Fruit fly (Drosophila melanogaster) whole organism, embryonic: ENCODE results near the gene CG32354.

ENCODE experiments used
- ATbp ChIP-seq: fragments of 200-800 bp; sonication (Bioruptor generic); optimal IDR thresholded peaks from 2 replicates; lab custom pipeline; 2017; ENCODE audit warnings: missing biosample characterization, mild to moderate bottlenecking, missing genetic modification characterization, missing genetic modification reagents
- Abd-B ChIP-seq: fragments of 200-800 bp; sonication (Bioruptor generic); optimal IDR thresholded peaks from 2 replicates; lab custom pipeline; 2018; ENCODE audit warnings: missing biosample characterization, mild to moderate bottlenecking, missing genetic modification characterization, moderate library complexity
- Atf-2 ChIP-seq: fragments of 200-800 bp; sonication (Bioruptor generic); optimal IDR thresholded peaks from 2 replicates; lab custom pipeline; 2016; ENCODE audit warnings: missing biosample characterization, missing genetic modification characterization
- CG10366 ChIP-seq: fragments of 200-800 bp; sonication (Bioruptor generic); IDR thresholded peaks from 2 replicates; pipeline ENCODE4 v1.3.6; 2022; ENCODE audit warnings: missing biosample characterization, missing genetic modification characterization
- CG14050 ChIP-seq: fragments of 200-800 bp; sonication (Bioruptor generic); IDR thresholded peaks from 3 replicates; pipeline ENCODE4 v1.3.6; 2022; ENCODE audit warnings: missing biosample characterization, missing genetic modification characterization
- CG15011 ChIP-seq: fragments of 200-800 bp; sonication (Bioruptor generic); optimal IDR thresholded peaks from 3 replicates; lab custom pipeline; 2018; ENCODE audit warnings: missing biosample characterization, mild to moderate bottlenecking, missing genetic modification characterization
- CG15073 ChIP-seq: fragments of 200-800 bp; sonication (Bioruptor generic); optimal IDR thresholded peaks from 2 replicates; lab custom pipeline; 2016; ENCODE audit warnings: missing biosample characterization, missing genetic modification characterization
- CG1602 ChIP-seq: fragments of 200-800 bp; sonication (Bioruptor generic); optimal IDR thresholded peaks from 3 replicates; lab custom pipeline; 2016; ENCODE audit warnings: missing biosample characterization, missing genetic modification characterization
- CG17359 ChIP-seq: fragments of 200-800 bp; sonication (Bioruptor generic); optimal IDR thresholded peaks from 3 replicates; lab custom pipeline; 2018; ENCODE audit warnings: missing biosample characterization, mild to moderate bottlenecking, missing genetic modification characterization, moderate library complexity
- CG18599 ChIP-seq: fragments of 200-800 bp; sonication (Bioruptor generic); optimal IDR thresholded peaks from 3 replicates; lab custom pipeline; 2017; ENCODE audit warnings: missing biosample characterization, missing genetic modification characterization, mild to moderate bottlenecking, moderate library complexity, missing genetic modification reagents
- CG18619 ChIP-seq: fragments of 200-800 bp; sonication (Bioruptor generic); optimal IDR thresholded peaks from 3 replicates; lab custom pipeline; 2017; ENCODE audit warnings: missing biosample characterization, mild to moderate bottlenecking, missing genetic modification characterization
- CG2116 ChIP-seq: fragments of 200-800 bp; sonication (Bioruptor generic); optimal IDR thresholded peaks from 3 replicates; lab custom pipeline; 2018; ENCODE audit warnings: missing biosample characterization, mild to moderate bottlenecking, missing genetic modification characterization
- CG2202 ChIP-seq: fragments of 200-800 bp; sonication (Bioruptor generic); optimal IDR thresholded peaks from 2 replicates; lab custom pipeline; 2018; ENCODE audit warnings: missing biosample characterization, mild to moderate bottlenecking, missing genetic modification characterization
- CG3163 ChIP-seq: fragments of 200-800 bp; sonication (Bioruptor generic); optimal IDR thresholded peaks from 3 replicates; lab custom pipeline; 2016; ENCODE audit warnings: missing biosample characterization, missing genetic modification characterization
- CG3847 ChIP-seq: fragments of 200-800 bp; sonication (Bioruptor generic); IDR thresholded peaks from 2 replicates; pipeline ENCODE4 v1.3.6; 2022; ENCODE audit warnings: missing biosample characterization, missing genetic modification characterization
- CG4730 ChIP-seq: fragments of 200-800 bp; sonication (Bioruptor generic); IDR thresholded peaks from 2 replicates; pipeline ENCODE4 v1.3.6; 2022; ENCODE audit warnings: missing biosample characterization, missing genetic modification characterization
- CG6854 ChIP-seq: fragments of 200-800 bp; sonication (Bioruptor generic); optimal IDR thresholded peaks from 3 replicates; lab custom pipeline; 2017; ENCODE audit warnings: missing biosample characterization, mild to moderate bottlenecking, missing genetic modification characterization
- CG8924 ChIP-seq: fragments of 200-800 bp; optimal IDR thresholded peaks from 3 replicates; lab custom pipeline; 2019; ENCODE audit warnings: missing biosample characterization, mild to moderate bottlenecking, missing genetic modification characterization, moderate library complexity
- CG9437 ChIP-seq: fragments of 200-800 bp; sonication (Bioruptor generic); optimal IDR thresholded peaks from 2 replicates; lab custom pipeline; 2018; ENCODE audit warnings: missing biosample characterization, mild to moderate bottlenecking, missing genetic modification characterization
- Camta ChIP-seq: fragments of 200-800 bp; sonication (Bioruptor generic); optimal IDR thresholded peaks from 2 replicates; lab custom pipeline; 2016; ENCODE audit warnings: missing biosample characterization, missing genetic modification characterization
- Dek ChIP-seq: fragments of 200-800 bp; sonication (Bioruptor generic); optimal IDR thresholded peaks from 3 replicates; lab custom pipeline; 2019; ENCODE audit warnings: missing biosample characterization, mild to moderate bottlenecking, missing genetic modification characterization, moderate library complexity
- H15 ChIP-seq: fragments of 200-800 bp; sonication (Bioruptor generic); IDR thresholded peaks from 3 replicates; pipeline ENCODE4 v1.3.6; 2022; ENCODE audit warnings: missing biosample characterization, missing genetic modification characterization
- HLH3B ChIP-seq: fragments of 200-800 bp; sonication (Bioruptor generic); IDR thresholded peaks from 2 replicates; pipeline ENCODE4 v1.3.6; 2022; ENCODE audit warnings: missing biosample characterization, missing genetic modification characterization
- HLH54F ChIP-seq: fragments of 200-800 bp; sonication (Bioruptor generic); optimal IDR thresholded peaks from 3 replicates; lab custom pipeline; 2016; ENCODE audit warnings: missing biosample characterization, missing genetic modification characterization
- Hmx ChIP-seq: fragments of 200-800 bp; sonication (Bioruptor generic); optimal IDR thresholded peaks from 2 replicates; lab custom pipeline; 2016; ENCODE audit warnings: missing biosample characterization, missing genetic modification characterization
- Lpt ChIP-seq: fragments of >200 bp; optimal IDR thresholded peaks from 2 replicates; lab custom pipeline; 2018; ENCODE audit warnings: missing biosample characterization, missing genetic modification characterization
- Nf-YB ChIP-seq: fragments of 200-800 bp; sonication (Bioruptor generic); optimal IDR thresholded peaks from 3 replicates; lab custom pipeline; 2019; ENCODE audit warnings: missing biosample characterization, mild to moderate bottlenecking, missing genetic modification characterization, moderate library complexity
- Optix ChIP-seq: fragments of 200-800 bp; sonication (Bioruptor generic); IDR thresholded peaks from 3 replicates; pipeline ENCODE4 v1.3.6; 2022; ENCODE audit warnings: missing biosample characterization, missing genetic modification characterization
- Spps ChIP-seq: fragments of 200-800 bp; sonication (Bioruptor generic); optimal IDR thresholded peaks from 2 replicates; lab custom pipeline; 2018; ENCODE audit warnings: missing biosample characterization, mild to moderate bottlenecking, missing genetic modification characterization
- Sry-β ChIP-seq: fragments of 200-800 bp; sonication (Bioruptor generic); optimal IDR thresholded peaks from 2 replicates; lab custom pipeline; 2018; ENCODE audit warnings: missing biosample characterization, mild to moderate bottlenecking, missing genetic modification characterization, moderate library complexity
- Tbp ChIP-seq: fragments of >200 bp; optimal IDR thresholded peaks from 2 replicates; lab custom pipeline; 2018; ENCODE audit warnings: missing biosample characterization, missing genetic modification characterization
- ara ChIP-seq: fragments of 200-800 bp; sonication (Bioruptor generic); IDR thresholded peaks from 2 replicates; pipeline ENCODE4 v1.3.6; 2022; ENCODE audit warnings: missing biosample characterization, missing genetic modification characterization
- ase ChIP-seq: fragments of 200-800 bp; sonication (Bioruptor generic); IDR thresholded peaks from 3 replicates; pipeline ENCODE4 v1.3.6; 2022; ENCODE audit warnings: missing biosample characterization, missing genetic modification characterization
- cato ChIP-seq: fragments of 200-800 bp; sonication (Bioruptor generic); optimal IDR thresholded peaks from 2 replicates; lab custom pipeline; 2016; ENCODE audit warnings: missing biosample characterization, missing genetic modification characterization, borderline replicate concordance
- danr ChIP-seq: fragments of 200-800 bp; sonication (Bioruptor generic); IDR thresholded peaks from 2 replicates; pipeline ENCODE4 v1.3.6; 2022; ENCODE audit warnings: missing biosample characterization, missing genetic modification characterization
- dimm ChIP-seq: fragments of 200-800 bp; sonication (Bioruptor generic); IDR thresholded peaks from 2 replicates; pipeline ENCODE4 v1.3.6; 2022; ENCODE audit warnings: missing biosample characterization, missing genetic modification characterization
- dysf ChIP-seq: fragments of 200-800 bp; sonication (Bioruptor generic); IDR thresholded peaks from 3 replicates; pipeline ENCODE4 v1.3.6; 2022; ENCODE audit warnings: missing biosample characterization, missing genetic modification characterization
- fd102C ChIP-seq: fragments of 200-800 bp; sonication (Bioruptor generic); optimal IDR thresholded peaks from 2 replicates; lab custom pipeline; 2018; ENCODE audit warnings: missing biosample characterization, mild to moderate bottlenecking, missing genetic modification characterization, moderate library complexity
- gcm2 ChIP-seq: fragments of 200-800 bp; sonication (Bioruptor generic); optimal IDR thresholded peaks from 2 replicates; lab custom pipeline; 2016; ENCODE audit warnings: missing biosample characterization, missing genetic modification characterization
- gt ChIP-seq: fragments of 200-800 bp; sonication (Bioruptor generic); IDR thresholded peaks from 2 replicates; pipeline ENCODE4 v1.3.6; 2022; ENCODE audit warnings: missing biosample characterization, missing genetic modification characterization
- kay ChIP-seq: fragments of 200-800 bp; sonication (Bioruptor generic); optimal IDR thresholded peaks from 2 replicates; lab custom pipeline; 2016; ENCODE audit warnings: missing biosample characterization, missing genetic modification characterization
- maf-S ChIP-seq: fragments of 200-800 bp; sonication (Bioruptor generic); optimal IDR thresholded peaks from 2 replicates; lab custom pipeline; 2016; ENCODE audit warnings: missing biosample characterization, missing genetic modification characterization
- onecut ChIP-seq: fragments of 200-800 bp; sonication (Bioruptor generic); IDR thresholded peaks from 2 replicates; pipeline ENCODE4 v1.3.6; 2022; ENCODE audit warnings: missing biosample characterization, missing genetic modification characterization
- pb ChIP-seq: fragments of 200-800 bp; sonication (Bioruptor generic); optimal IDR thresholded peaks from 3 replicates; lab custom pipeline; 2016; ENCODE audit warnings: missing biosample characterization, missing genetic modification characterization
- pros ChIP-seq: fragments of 200-800 bp; sonication (Bioruptor generic); optimal IDR thresholded peaks from 3 replicates; lab custom pipeline; 2019; ENCODE audit warnings: missing biosample characterization, mild to moderate bottlenecking, missing genetic modification characterization, moderate library complexity
- schlank ChIP-seq: fragments of 200-800 bp; sonication (Bioruptor generic); optimal IDR thresholded peaks from 2 replicates; lab custom pipeline; 2018; ENCODE audit warnings: missing biosample characterization, mild to moderate bottlenecking, missing genetic modification characterization
- tap ChIP-seq: fragments of 200-800 bp; optimal IDR thresholded peaks from 3 replicates; lab custom pipeline; 2019; ENCODE audit warnings: missing biosample characterization, mild to moderate bottlenecking, missing genetic modification characterization, moderate library complexity
- tna ChIP-seq: fragments of 200-800 bp; sonication (Bioruptor generic); IDR thresholded peaks from 2 replicates; pipeline ENCODE4 v1.3.6; 2022; ENCODE audit warnings: missing biosample characterization, missing genetic modification characterization; ENCODE audit not compliant: partially characterized antibody
- trh ChIP-seq: fragments of 200-800 bp; sonication (Bioruptor generic); optimal IDR thresholded peaks from 2 replicates; lab custom pipeline; 2016; ENCODE audit warnings: missing biosample characterization, missing genetic modification characterization

Gene CG32354

DNA sequence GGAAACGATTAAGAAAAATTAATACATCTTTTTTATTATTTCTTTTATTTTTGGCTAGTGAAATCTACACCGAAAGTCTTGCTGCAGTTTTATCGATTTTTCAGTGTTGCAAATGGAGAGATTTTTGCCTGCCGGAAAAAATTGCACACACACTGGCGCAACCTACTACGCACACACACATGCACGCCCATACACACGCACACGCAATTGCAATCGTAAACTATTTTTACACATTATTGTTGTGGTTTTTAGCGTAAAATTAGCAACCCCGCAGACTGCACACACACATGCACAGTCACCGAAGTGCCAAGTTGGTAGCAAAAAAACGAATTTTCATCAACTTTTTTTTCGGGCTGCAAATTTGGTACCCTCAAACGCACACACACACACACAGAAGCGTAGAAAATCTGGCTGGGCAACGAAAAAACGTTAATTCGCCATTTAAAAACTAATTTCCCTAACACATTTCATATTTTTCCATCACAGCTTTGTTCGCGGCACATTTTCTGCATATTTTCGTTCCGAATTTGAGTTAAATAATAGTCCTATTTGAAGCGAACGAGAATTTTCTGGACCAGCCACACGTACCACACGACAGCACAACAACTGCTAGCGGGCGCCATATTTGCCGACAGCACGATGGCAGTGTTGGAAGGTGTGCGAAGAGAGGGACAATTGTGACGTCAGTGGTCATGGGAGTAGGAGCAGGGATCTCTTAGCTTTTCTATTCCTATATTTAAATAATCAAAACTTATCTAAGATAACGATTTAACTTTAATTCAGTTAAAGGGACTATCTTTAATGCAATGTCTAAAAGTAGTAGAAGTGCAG is 20.0 kb upstream of the CG32354 start, which contains the start of gene Unr (continued):
- peak; percentile 63 for TF ChIP-seq trh (GFP tag; lab: Kevin White, UChicago)
- peak; percentile 62; the same call in 1 of the 2 replicates for TF ChIP-seq ara
- TF ChIP-seq HLH54F (GFP tag; lab: Kevin White, UChicago) = peak; percentile 89
- TF ChIP-seq CG10366 = peak; percentile 77
- TF ChIP-seq CG18619 (GFP tag; lab: Kevin White, UChicago) = peak; percentile 60
- TF ChIP-seq ATbp (GFP tag; lab: Kevin White, UChicago) = peak; percentile 69
- TF ChIP-seq Spps (tag; lab: Kevin White, UChicago) = no peak
- TF ChIP-seq dimm (GFP tag; lab: Robert Waterston, UW) = peak; percentile 31; the same call in 1 of the 2 replicates
- peak; percentile 62 for TF ChIP-seq CG3163 (GFP tag; lab: Kevin White, UChicago)
- TF ChIP-seq danr (GFP tag; lab: Robert Waterston, UW) = no peak
- peak; percentile 10 for TF ChIP-seq Sry-β (GFP tag; lab: Kevin White, UChicago)
- peak; percentile 70 for TF ChIP-seq Dek
- peak; percentile 84 for TF ChIP-seq CG18599 (GFP tag; lab: Kevin White, UChicago)
- peak; percentile 65 for TF ChIP-seq HLH3B (GFP tag; lab: Robert Waterston, UW)
- TF ChIP-seq CG4730 (GFP tag; lab: Robert Waterston, UW) = peak; percentile 72
- TF ChIP-seq maf-S (GFP tag; lab: Kevin White, UChicago) = peak; percentile 77
- TF ChIP-seq gt = no peak; the same call in 1 of the 2 replicates
- TF ChIP-seq CG14050 (GFP tag; lab: Robert Waterston, UW) = peak; percentile 51; the same call in 2 of the 3 replicates
- peak; percentile 53 for TF ChIP-seq pb (GFP tag; lab: Kevin White, UChicago)
- peak; percentile 80 for TF ChIP-seq CG2116 (GFP tag; lab: Kevin White, UChicago)
- peak; percentile 49 for TF ChIP-seq gcm2 (GFP tag; lab: Kevin White, UChicago)
- peak; percentile 62 for TF ChIP-seq CG15011 (GFP tag; lab: Kevin White, UChicago)
- peak; percentile 74 for TF ChIP-seq CG1602 (GFP tag; lab: Kevin White, UChicago)
- TF ChIP-seq CG15073 (GFP tag; lab: Kevin White, UChicago) = peak; percentile 9
- no peak for TF ChIP-seq Lpt (GFP tag; lab: Kevin White, UChicago)
- peak; percentile 65 for TF ChIP-seq CG6854 (GFP tag; lab: Kevin White, UChicago)
- TF ChIP-seq dysf = peak; percentile 81
- TF ChIP-seq Nf-YB (GFP tag; lab: Kevin White, UChicago) = peak; percentile 20
- TF ChIP-seq cato (GFP tag; lab: Kevin White, UChicago) = peak; percentile 48
- TF ChIP-seq H15 = peak; percentile 50; the same call in 1 of the 3 replicates
- no peak for TF ChIP-seq tna (GFP tag; lab: Robert Waterston, UW)
- no peak for TF ChIP-seq pros (GFP tag; lab: Kevin White, UChicago)
- peak; percentile 80 for TF ChIP-seq CG3847 (GFP tag; lab: Robert Waterston, UW)
- TF ChIP-seq schlank (tag; lab: Kevin White, UChicago) = peak; percentile 71
- peak; percentile 27 for TF ChIP-seq CG2202
- peak; percentile 29 for TF ChIP-seq fd102C (GFP tag; lab: Kevin White, UChicago)
- TF ChIP-seq Optix (GFP tag; lab: Robert Waterston, UW) = no peak; the same call in 1 of the 3 replicates
- peak; percentile 54 for TF ChIP-seq tap (tag; lab: Kevin White, UChicago)
- peak; percentile 86 for TF ChIP-seq onecut (GFP tag; lab: Robert Waterston, UW)
- peak; percentile 63 for TF ChIP-seq Camta (GFP tag; lab: Kevin White, UChicago)
- peak; percentile 70 for TF ChIP-seq CG8924
- TF ChIP-seq Atf-2 (GFP tag; lab: Kevin White, UChicago) = peak; percentile 73
- peak; percentile 78; the same call in 2 of the 3 replicates for TF ChIP-seq ase (GFP tag; lab: Robert Waterston, UW)
- TF ChIP-seq Tbp (GFP tag; lab: Kevin White, UChicago) = no peak
- TF ChIP-seq Hmx (GFP tag; lab: Kevin White, UChicago) = peak; percentile 76
- peak; percentile 58 for TF ChIP-seq CG9437
- peak; percentile 78 for TF ChIP-seq CG17359 (tag; lab: Kevin White, UChicago)
- TF ChIP-seq Abd-B = peak; percentile 36
- peak; percentile 56 for TF ChIP-seq kay (GFP tag; lab: Kevin White, UChicago)
